Worm (Caenorhabditis elegans) whole organism, young adult: ENCODE measurements around the gene zak-1.

Experiments used
- B0019.2 ChIP-seq: fragments of 200-800 bp; sonication (Bioruptor generic); conservative IDR thresholded peaks from 2 replicates; pipeline ENCODE4 v1.3.6; 2022; ENCODE audit warnings: missing genetic modification reagents, missing genetic modification characterization, missing compliant biosample characterization
- B0336.3 ChIP-seq: fragments of 200-800 bp; sonication (Bioruptor generic); IDR thresholded peaks from 2 replicates; pipeline ENCODE4 v1.3.6; 2022; ENCODE audit warnings: missing genetic modification characterization, missing compliant biosample characterization
- C06A6.2 ChIP-seq: fragments of 200-800 bp; sonication (Bioruptor generic); conservative IDR thresholded peaks from 2 replicates; pipeline ENCODE4 v1.3.6; 2022; ENCODE audit warnings: missing genetic modification characterization, missing compliant biosample characterization
- D2030.7 ChIP-seq: fragments of 200-800 bp; sonication (Bioruptor generic); IDR thresholded peaks from 2 replicates; pipeline ENCODE4 v1.3.6; 2022; ENCODE audit warnings: missing genetic modification reagents, missing genetic modification characterization, missing compliant biosample characterization
- F10E7.11 ChIP-seq: sonication (generic microtip); optimal IDR thresholded peaks from 2 replicates; lab custom pipeline; 2017; ENCODE audit warnings: mild to moderate bottlenecking, missing genetic modification characterization, moderate library complexity, missing compliant biosample characterization
- F52B5.7 ChIP-seq: sonication (generic microtip); optimal IDR thresholded peaks from 2 replicates; lab custom pipeline; 2016; ENCODE audit warnings: mild to moderate bottlenecking, missing genetic modification characterization, missing compliant biosample characterization
- F57A8.1 ChIP-seq: fragments of 200-800 bp; sonication (Bioruptor generic); optimal IDR thresholded peaks from 2 replicates; lab custom pipeline; 2018; ENCODE audit warnings: mild to moderate bottlenecking, missing genetic modification characterization, moderate library complexity, missing compliant biosample characterization
- F57C9.4 ChIP-seq: sonication (generic microtip); optimal IDR thresholded peaks from 2 replicates; lab custom pipeline; 2017; ENCODE audit warnings: mild to moderate bottlenecking, missing genetic modification characterization, missing compliant biosample characterization
- K11D2.4 ChIP-seq: fragments of 200-800 bp; sonication (Bioruptor generic); IDR thresholded peaks from 2 replicates; pipeline ENCODE4 v1.3.6; 2022; ENCODE audit warnings: missing genetic modification reagents, missing genetic modification characterization, missing compliant biosample characterization
- Y53F4B.3 ChIP-seq: fragments of 200-800 bp; sonication (Bioruptor generic); IDR thresholded peaks from 2 replicates; pipeline ENCODE4 v1.3.6; 2022; ENCODE audit warnings: missing genetic modification reagents, missing genetic modification characterization, missing compliant biosample characterization
- Y56A3A.18 ChIP-seq: fragments of 200-800 bp; sonication (Bioruptor generic); IDR thresholded peaks from 2 replicates; pipeline ENCODE4 v1.3.6; 2022; ENCODE audit warnings: missing genetic modification reagents, missing genetic modification characterization, missing compliant biosample characterization
- ZK185.1 ChIP-seq: sonication (generic microtip); optimal IDR thresholded peaks from 2 replicates; lab custom pipeline; 2016; ENCODE audit warnings: mild to moderate bottlenecking, missing genetic modification characterization, missing compliant biosample characterization; ENCODE audit not compliant: poor library complexity, severe bottlenecking
- aptf-3 ChIP-seq: fragments of 200-800 bp; sonication (Bioruptor generic); IDR thresholded peaks from 2 replicates; pipeline ENCODE4 v1.3.6; 2022; ENCODE audit warnings: missing genetic modification characterization, missing compliant biosample characterization
- attf-3 ChIP-seq: fragments of 200-800 bp; sonication (Bioruptor generic); conservative IDR thresholded peaks from 2 replicates; pipeline ENCODE4 v1.3.6; 2022; ENCODE audit warnings: missing genetic modification reagents, missing genetic modification characterization, missing compliant biosample characterization
- bed-2 ChIP-seq: fragments of 200-800 bp; sonication (Bioruptor generic); IDR thresholded peaks from 2 replicates; pipeline ENCODE4 v1.3.6; 2022; ENCODE audit warnings: missing genetic modification reagents, missing genetic modification characterization, missing compliant biosample characterization
- ccch-3 ChIP-seq: fragments of 200-800 bp; sonication (Bioruptor generic); optimal IDR thresholded peaks from 2 replicates; lab custom pipeline; 2018; ENCODE audit warnings: mild to moderate bottlenecking, missing genetic modification characterization, missing compliant biosample characterization
- cebp-2 ChIP-seq: fragments of 200-800 bp; sonication (Bioruptor generic); IDR thresholded peaks from 2 replicates; pipeline ENCODE4 v1.3.6; 2022; ENCODE audit warnings: missing genetic modification characterization, missing compliant biosample characterization
- ceh-91 ChIP-seq: fragments of 200-800 bp; sonication (Bioruptor generic); IDR thresholded peaks from 2 replicates; pipeline ENCODE4 v1.3.6; 2022; ENCODE audit warnings: missing genetic modification reagents, missing genetic modification characterization, missing compliant biosample characterization
- chd-7 ChIP-seq: sonication (generic microtip); optimal IDR thresholded peaks from 2 replicates; lab custom pipeline; 2016; ENCODE audit warnings: mild to moderate bottlenecking, missing genetic modification characterization, moderate library complexity, missing compliant biosample characterization
- dpff-1 ChIP-seq: sonication (generic microtip); optimal IDR thresholded peaks from 2 replicates; lab custom pipeline; 2017; ENCODE audit warnings: mild to moderate bottlenecking, missing genetic modification characterization, missing compliant biosample characterization
- dpl-1 ChIP-seq: fragments of 150-350 bp; optimal IDR thresholded peaks from 2 replicates; lab custom pipeline; 2014; ENCODE audit warnings: missing biosample characterization, missing genetic modification reagents, missing genetic modification characterization
- gei-17 ChIP-seq: fragments of 200-800 bp; sonication (Bioruptor generic); optimal IDR thresholded peaks from 2 replicates; lab custom pipeline; 2018; ENCODE audit warnings: mild to moderate bottlenecking, missing genetic modification characterization, missing compliant biosample characterization
- hrde-1 ChIP-seq: sonication (generic microtip); optimal IDR thresholded peaks from 2 replicates; lab custom pipeline; 2016; ENCODE audit warnings: missing genetic modification characterization, mild to moderate bottlenecking, missing compliant biosample characterization, moderate library complexity, missing genotype, missing genetic modification reagents, borderline replicate concordance
- let-526 ChIP-seq: fragments of 200-800 bp; sonication (Bioruptor generic); IDR thresholded peaks from 2 replicates; pipeline ENCODE4 v1.3.6; 2022; ENCODE audit warnings: missing genetic modification reagents, missing genetic modification characterization, missing compliant biosample characterization
- let-607 ChIP-seq, 2 experiments: fragments of 200-800 bp in 1 of 2; sonication (Bioruptor generic) in 1 of 2; sonication (generic microtip) in 1 of 2; optimal IDR thresholded peaks; 2 replicates each; lab custom pipeline; 2016 to 2018; ENCODE audit warnings: mild to moderate bottlenecking in 2 of 2, missing compliant biosample characterization in 2 of 2, missing genetic modification characterization in 2 of 2, moderate library complexity in 2 of 2, missing genotype in 1 of 2
- lin-26 ChIP-seq: fragments of 200-800 bp; sonication (Bioruptor generic); IDR thresholded peaks from 2 replicates; pipeline ENCODE4 v1.3.6; 2022; ENCODE audit warnings: missing genetic modification reagents, missing genetic modification characterization, missing compliant biosample characterization
- lin-35 ChIP-seq, 3 experiments: fragments of 150-350 bp in 2 of 3; sonication (generic microtip) in 1 of 3; optimal IDR thresholded peaks; 2 replicates each; lab custom pipeline; 2014 to 2018; ENCODE audit warnings: missing biosample characterization in 3 of 3, missing genetic modification characterization in 3 of 3, missing genetic modification reagents in 3 of 3
- lin-40 ChIP-seq: sonication (generic microtip); optimal IDR thresholded peaks from 2 replicates; lab custom pipeline; 2016; ENCODE audit warnings: missing genetic modification characterization, mild to moderate bottlenecking, missing compliant biosample characterization, missing genotype, missing genetic modification reagents
- lin-54 ChIP-seq: fragments of 200-800 bp; sonication (Bioruptor generic); optimal IDR thresholded peaks from 2 replicates; lab custom pipeline; 2018; ENCODE audit warnings: mild to moderate bottlenecking, missing genetic modification characterization, missing compliant biosample characterization
- lir-1 ChIP-seq: fragments of 200-800 bp; sonication (Bioruptor generic); conservative IDR thresholded peaks from 2 replicates; pipeline ENCODE4 v1.3.6; 2022; ENCODE audit warnings: missing genetic modification reagents, missing genetic modification characterization, missing compliant biosample characterization
- lsl-1 ChIP-seq: fragments of 200-800 bp; sonication (Bioruptor generic); optimal IDR thresholded peaks from 2 replicates; lab custom pipeline; 2018; ENCODE audit warnings: mild to moderate bottlenecking, missing genetic modification characterization, moderate library complexity, missing compliant biosample characterization
- madf-3 ChIP-seq: fragments of 200-800 bp; sonication (Bioruptor generic); IDR thresholded peaks from 2 replicates; pipeline ENCODE4 v1.3.6; 2022; ENCODE audit warnings: missing genetic modification reagents, missing genetic modification characterization, missing compliant biosample characterization
- madf-6 ChIP-seq: fragments of 200-800 bp; sonication (Bioruptor generic); IDR thresholded peaks from 2 replicates; pipeline ENCODE4 v1.3.6; 2022; ENCODE audit warnings: missing genetic modification reagents, missing genetic modification characterization, missing compliant biosample characterization
- mes-4 ChIP-seq: sonication (generic microtip); optimal IDR thresholded peaks from 2 replicates; lab custom pipeline; 2016; ENCODE audit warnings: missing genotype, missing genetic modification characterization, missing compliant biosample characterization
- mxl-1 ChIP-seq: sonication (generic microtip); optimal IDR thresholded peaks from 2 replicates; lab custom pipeline; 2016; ENCODE audit warnings: missing genetic modification characterization, missing compliant biosample characterization
- nfya-2 ChIP-seq: fragments of 200-800 bp; sonication (Bioruptor generic); IDR thresholded peaks from 2 replicates; pipeline ENCODE4 v1.3.6; 2022; ENCODE audit warnings: missing genetic modification reagents, missing genetic modification characterization, missing compliant biosample characterization
- nhr-179 ChIP-seq: sonication (generic microtip); optimal IDR thresholded peaks from 2 replicates; lab custom pipeline; 2016; ENCODE audit warnings: mild to moderate bottlenecking, missing genetic modification characterization, missing compliant biosample characterization
- nhr-27 ChIP-seq: fragments of 200-800 bp; sonication (Bioruptor generic); optimal IDR thresholded peaks from 2 replicates; lab custom pipeline; 2018; ENCODE audit warnings: mild to moderate bottlenecking, missing genetic modification characterization, moderate library complexity, missing compliant biosample characterization
- pha-4 ChIP-seq: fragments of 150-350 bp; sonication (generic microtip); optimal IDR thresholded peaks from 2 replicates; lab custom pipeline; 2014; ENCODE audit warnings: missing biosample characterization, missing genetic modification reagents, missing genetic modification characterization
- rcor-1 ChIP-seq: fragments of 200-800 bp; sonication (Bioruptor generic); IDR thresholded peaks from 2 replicates; pipeline ENCODE4 v1.3.6; 2022; ENCODE audit warnings: missing genetic modification reagents, missing genetic modification characterization, missing compliant biosample characterization
- snpc-1.3 ChIP-seq: sonication (generic microtip); optimal IDR thresholded peaks from 2 replicates; lab custom pipeline; 2017; ENCODE audit warnings: missing genetic modification characterization, mild to moderate bottlenecking, missing compliant biosample characterization, antibody characterized with exemption, moderate library complexity, missing genotype, missing genetic modification reagents; ENCODE audit not compliant: insufficient read depth
- snpc-3.4 ChIP-seq: sonication (generic microtip); optimal IDR thresholded peaks from 2 replicates; lab custom pipeline; 2017; ENCODE audit warnings: missing genetic modification characterization, mild to moderate bottlenecking, missing compliant biosample characterization, antibody characterized with exemption, moderate library complexity, missing genotype, missing genetic modification reagents
- tbx-9 ChIP-seq: sonication (generic microtip); optimal IDR thresholded peaks from 2 replicates; lab custom pipeline; 2016; ENCODE audit warnings: borderline replicate concordance, missing genetic modification characterization, inconsistent platforms, missing compliant biosample characterization
- unc-62 ChIP-seq: fragments of 150-350 bp; optimal IDR thresholded peaks from 2 replicates; lab custom pipeline; 2014; ENCODE audit warnings: missing biosample characterization, missing genetic modification reagents, missing genetic modification characterization
- zim-3 ChIP-seq: sonication (generic microtip); optimal IDR thresholded peaks from 2 replicates; lab custom pipeline; 2017; ENCODE audit warnings: mild to moderate bottlenecking, missing genetic modification characterization, moderate library complexity, missing compliant biosample characterization
- ztf-22 ChIP-seq: fragments of 200-800 bp; sonication (Bioruptor generic); optimal IDR thresholded peaks from 2 replicates; lab custom pipeline; 2018; ENCODE audit warnings: mild to moderate bottlenecking, missing genetic modification characterization, moderate library complexity, missing compliant biosample characterization
- ztf-26 ChIP-seq: sonication (generic microtip); optimal IDR thresholded peaks from 2 replicates; lab custom pipeline; 2017; ENCODE audit warnings: missing genetic modification characterization, missing compliant biosample characterization
- ztf-3 ChIP-seq: fragments of 200-800 bp; sonication (Bioruptor generic); optimal IDR thresholded peaks from 2 replicates; lab custom pipeline; 2018; ENCODE audit warnings: mild to moderate bottlenecking, missing genetic modification characterization, missing compliant biosample characterization

zak-1 gene

DNA sequence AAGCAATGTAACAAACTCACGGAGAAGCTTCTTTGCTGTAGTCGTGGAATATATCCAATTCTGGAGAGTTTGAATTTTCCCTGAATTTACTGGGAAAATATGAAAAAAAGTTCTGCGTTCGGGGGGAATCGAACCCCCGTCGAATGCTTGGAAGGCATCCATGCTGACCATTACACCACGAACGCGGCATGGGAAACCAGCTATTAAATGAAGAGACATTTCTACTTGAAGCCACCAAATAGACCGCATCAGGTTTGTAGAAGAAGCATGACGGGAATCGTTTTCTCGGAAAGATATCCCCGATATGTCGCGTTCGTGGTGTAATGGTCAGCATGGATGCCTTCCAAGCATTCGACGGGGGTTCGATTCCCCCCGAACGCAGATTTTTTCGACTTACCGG is 31.9 kb upstream of the zak-1 start (continued):
- TF ChIP-seq B0019.2 (GFP tag; lab: Robert Waterston, UW) (no peak), F52B5.7 (tag; lab: Kevin White, UChicago) (no peak), D2030.7 (GFP tag; lab: Robert Waterston, UW) (0 out of 2 replicates have a peak, but pooled peaks have one; percentile 22), lin-40 (tag; lab: Kevin White, UChicago) (peak; percentile 54), dpff-1 (no peak), lin-26 (GFP tag; lab: Robert Waterston, UW) (peak; percentile 81), snpc-3.4 (peak; percentile 8), chd-7 (tag; lab: Kevin White, UChicago) (no peak), zim-3 (tag; lab: Kevin White, UChicago) (peak; percentile 10), nfya-2 (GFP tag; lab: Robert Waterston, UW) (no peak), attf-3 (no peak), let-526 (peak; percentile 53; the same call in 1 of the 2 replicates), unc-62 (GFP tag; lab: Kevin White, UChicago) (no peak), aptf-3 (no peak), C06A6.2 (GFP tag; lab: Robert Waterston, UW) (no peak), ztf-3 (GFP tag; lab: Kevin White, UChicago) (no peak), lsl-1 (GFP tag; lab: Kevin White, UChicago) (peak; percentile 20), ztf-26 (tag; lab: Kevin White, UChicago) (peak; percentile 26), ccch-3 (GFP tag; lab: Kevin White, UChicago) (no peak), madf-6 (GFP tag; lab: Robert Waterston, UW) (peak; percentile 32; the same call in 1 of the 2 replicates), madf-3 (GFP tag; lab: Robert Waterston, UW) (0 out of 2 replicates have a peak, but pooled peaks have one; percentile 19), ceh-91 (GFP tag; lab: Robert Waterston, UW) (no peak), pha-4 (no peak), lin-54 (peak; percentile 15), hrde-1 (tag; lab: Kevin White, UChicago) (peak; percentile 21), lir-1 (GFP tag; lab: Robert Waterston, UW) (no peak), cebp-2 (GFP tag; lab: Robert Waterston, UW) (no peak), ZK185.1 (peak; percentile 52), bed-2 (GFP tag; lab: Robert Waterston, UW) (no peak), Y53F4B.3 (GFP tag; lab: Robert Waterston, UW) (no peak), K11D2.4 (no peak), mes-4 (tag; lab: Kevin White, UChicago) (no peak), tbx-9 (tag; lab: Kevin White, UChicago) (no peak), ztf-22 (no peak), F10E7.11 (tag; lab: Kevin White, UChicago) (no peak), F57C9.4 (tag; lab: Kevin White, UChicago) (no peak), B0336.3 (no peak), snpc-1.3 (tag; lab: Kevin White, UChicago) (peak; percentile 13), lin-35 (GFP tag; optimal IDR thresholded peaks at IDR 0.05; lab: Kevin White, UChicago) (peak in 1 of 3 experiments; percentile 40), dpl-1 (GFP tag; lab: Kevin White, UChicago) (no peak), let-607 (tag; optimal IDR thresholded peaks at IDR 0.05; lab: Kevin White, UChicago) (no peak), gei-17 (GFP tag; lab: Kevin White, UChicago) (no peak), rcor-1 (GFP tag; lab: Robert Waterston, UW) (peak; percentile 19; the same call in 1 of the 2 replicates), nhr-179 (tag; lab: Kevin White, UChicago) (no peak), Y56A3A.18 (GFP tag; lab: Robert Waterston, UW) (no peak), nhr-27 (tag; lab: Kevin White, UChicago) (no peak), F57A8.1 (no peak), mxl-1 (tag; lab: Kevin White, UChicago) (peak; percentile 9)
